Worm (Caenorhabditis elegans): ENCODE results near the gene dmsr-1.

DNA sequence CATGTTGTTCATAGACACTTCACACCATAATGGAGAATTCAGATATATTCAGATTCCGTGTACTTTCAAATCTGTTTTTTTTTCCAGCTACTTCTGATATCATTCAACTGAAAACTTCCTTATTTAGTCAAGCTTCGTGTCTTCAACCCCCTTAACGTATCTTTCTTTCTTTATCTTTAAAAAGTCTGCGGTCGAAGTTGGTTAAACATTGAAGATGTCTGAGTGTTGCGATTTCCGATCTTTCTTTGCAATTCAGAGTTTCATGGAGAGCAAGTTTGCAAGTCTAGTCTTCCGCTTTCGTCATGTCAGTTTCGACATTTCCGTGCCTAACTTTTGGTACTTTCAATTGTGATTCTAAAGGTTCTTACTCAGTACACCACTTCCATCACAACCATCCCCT, 3.3 kb upstream of the dmsr-1 start:
- TF ChIP-seq cog-1 (tag; optimal IDR thresholded peaks at IDR 0.05), result no peak
- TF ChIP-seq flt-1 (GFP tag; IDR thresholded peaks at IDR 0.05), result no peak
- TF ChIP-seq med-1 (GFP tag; optimal IDR thresholded peaks at IDR 0.05; ENCODE audit: insufficient read depth), result no peak
- no peak for TF ChIP-seq ztf-23 (GFP tag; IDR thresholded peaks at IDR 0.05)
- no peak for TF ChIP-seq ztf-29 (GFP tag; IDR thresholded peaks at IDR 0.05)
- TF ChIP-seq ref-1 (GFP tag; conservative IDR thresholded peaks at IDR 0.05), result no peak
- no peak for TF ChIP-seq T22C8.4 (GFP tag; IDR thresholded peaks at IDR 0.05)
- no peak for TF ChIP-seq klf-2 (GFP tag; conservative IDR thresholded peaks at IDR 0.05)
